Fruit fly (Drosophila melanogaster) whole organism, embryonic: ENCODE measurements around the gene AlkB.

Source experiments
- Adf1 ChIP-seq: fragments of 200-800 bp; sonication (Bioruptor generic); IDR thresholded peaks from 2 replicates; pipeline ENCODE4 v1.3.6; 2022; ENCODE audit warnings: missing biosample characterization, missing genetic modification characterization
- Blimp-1 ChIP-seq: fragments of 200-800 bp; sonication (Bioruptor generic); optimal IDR thresholded peaks from 3 replicates; lab custom pipeline; 2018; ENCODE audit warnings: missing biosample characterization, missing genetic modification characterization, mild to moderate bottlenecking, moderate library complexity, missing genetic modification reagents
- CG10462 ChIP-seq: fragments of 200-800 bp; sonication (Bioruptor generic); optimal IDR thresholded peaks from 2 replicates; lab custom pipeline; 2016; ENCODE audit warnings: missing biosample characterization, missing genetic modification characterization
- CG13296 ChIP-seq: fragments of 200-800 bp; sonication (Bioruptor generic); optimal IDR thresholded peaks from 3 replicates; lab custom pipeline; 2018; ENCODE audit warnings: missing biosample characterization, mild to moderate bottlenecking, missing genetic modification characterization
- CG14441 ChIP-seq: fragments of 200-800 bp; sonication (Bioruptor generic); IDR thresholded peaks from 2 replicates; pipeline ENCODE4 v1.3.6; 2022; ENCODE audit warnings: missing biosample characterization, missing genetic modification characterization
- CG15696 ChIP-seq: fragments of 200-800 bp; sonication (Bioruptor generic); optimal IDR thresholded peaks from 2 replicates; lab custom pipeline; 2019; ENCODE audit warnings: missing biosample characterization, mild to moderate bottlenecking, missing genetic modification characterization, moderate library complexity
- CG17186 ChIP-seq: fragments of 200-800 bp; sonication (Bioruptor generic); optimal IDR thresholded peaks from 3 replicates; lab custom pipeline; 2017; ENCODE audit warnings: missing biosample characterization, missing genetic modification reagents, missing genetic modification characterization
- CG18764 ChIP-seq: fragments of 200-800 bp; sonication (Bioruptor generic); optimal IDR thresholded peaks from 3 replicates; lab custom pipeline; 2016; ENCODE audit warnings: missing biosample characterization, missing genetic modification characterization
- CG2116 ChIP-seq: fragments of 200-800 bp; sonication (Bioruptor generic); optimal IDR thresholded peaks from 3 replicates; lab custom pipeline; 2018; ENCODE audit warnings: missing biosample characterization, mild to moderate bottlenecking, missing genetic modification characterization
- CG2199 ChIP-seq: fragments of 200-800 bp; sonication (Bioruptor generic); IDR thresholded peaks from 3 replicates; pipeline ENCODE4 v1.3.6; 2022; ENCODE audit warnings: missing biosample characterization, missing genetic modification characterization
- CG2202 ChIP-seq: fragments of 200-800 bp; sonication (Bioruptor generic); optimal IDR thresholded peaks from 2 replicates; lab custom pipeline; 2018; ENCODE audit warnings: missing biosample characterization, mild to moderate bottlenecking, missing genetic modification characterization
- CG2889 ChIP-seq: fragments of 200-800 bp; sonication (Bioruptor generic); IDR thresholded peaks from 3 replicates; pipeline ENCODE4 v1.3.6; 2022; ENCODE audit warnings: missing biosample characterization, missing genetic modification characterization
- CG30020 ChIP-seq: fragments of 200-800 bp; optimal IDR thresholded peaks from 2 replicates; lab custom pipeline; 2019; ENCODE audit warnings: missing biosample characterization, mild to moderate bottlenecking, missing genetic modification characterization, moderate library complexity
- CG3163 ChIP-seq: fragments of 200-800 bp; sonication (Bioruptor generic); optimal IDR thresholded peaks from 3 replicates; lab custom pipeline; 2016; ENCODE audit warnings: missing biosample characterization, missing genetic modification characterization
- CG32532 ChIP-seq: fragments of 200-800 bp; sonication (Bioruptor generic); IDR thresholded peaks from 2 replicates; pipeline ENCODE4 v1.3.6; 2022; ENCODE audit warnings: missing biosample characterization, missing genetic modification characterization
- CG6254 ChIP-seq: fragments of 200-800 bp; sonication (Bioruptor generic); optimal IDR thresholded peaks from 3 replicates; lab custom pipeline; 2017; ENCODE audit warnings: mild to moderate bottlenecking, missing biosample characterization, missing genetic modification reagents, missing genetic modification characterization
- CG6765 ChIP-seq: fragments of 200-800 bp; sonication (Bioruptor generic); optimal IDR thresholded peaks from 3 replicates; lab custom pipeline; 2017; ENCODE audit warnings: missing biosample characterization, mild to moderate bottlenecking, missing genetic modification characterization
- CG6854 ChIP-seq: fragments of 200-800 bp; sonication (Bioruptor generic); optimal IDR thresholded peaks from 3 replicates; lab custom pipeline; 2017; ENCODE audit warnings: missing biosample characterization, mild to moderate bottlenecking, missing genetic modification characterization
- CG7372 ChIP-seq: fragments of 200-800 bp; sonication (Bioruptor generic); IDR thresholded peaks from 2 replicates; pipeline ENCODE4 v1.3.6; 2022; ENCODE audit warnings: missing biosample characterization, missing genetic modification characterization
- CG8290 ChIP-seq, 3 experiments: fragments of 200-800 bp; sonication (Bioruptor generic); optimal IDR thresholded peaks; 2 replicates each; lab custom pipeline; 2016 to 2019; ENCODE audit warnings: missing biosample characterization in 3 of 3, missing genetic modification characterization in 3 of 3, mild to moderate bottlenecking in 2 of 3, moderate library complexity in 1 of 3
- CkIIα-i1 ChIP-seq: fragments of 200-800 bp; sonication (Bioruptor generic); IDR thresholded peaks from 2 replicates; pipeline ENCODE4 v1.3.6; 2022; ENCODE audit warnings: missing biosample characterization, missing genetic modification characterization
- D19B ChIP-seq: fragments of 200-800 bp; sonication (Bioruptor generic); optimal IDR thresholded peaks from 2 replicates; lab custom pipeline; 2017; ENCODE audit warnings: missing biosample characterization, mild to moderate bottlenecking, missing genetic modification characterization
- Dbx ChIP-seq: fragments of 200-800 bp; sonication (Bioruptor generic); IDR thresholded peaks from 3 replicates; pipeline ENCODE4 v1.3.6; 2022; ENCODE audit warnings: missing biosample characterization, missing genetic modification characterization
- Drgx ChIP-seq: fragments of 200-800 bp; sonication (Bioruptor generic); IDR thresholded peaks from 2 replicates; pipeline ENCODE4 v1.3.6; 2022; ENCODE audit warnings: missing biosample characterization, missing genetic modification characterization
- E2f2 ChIP-seq: fragments of 200-800 bp; sonication (Bioruptor generic); IDR thresholded peaks from 2 replicates; pipeline ENCODE4 v1.3.6; 2022; ENCODE audit warnings: missing biosample characterization, missing genetic modification characterization
- Ets97D ChIP-seq: fragments of 200-800 bp; sonication (Bioruptor generic); optimal IDR thresholded peaks from 3 replicates; lab custom pipeline; 2016; ENCODE audit warnings: missing biosample characterization, missing genetic modification characterization
- HLH3B ChIP-seq: fragments of 200-800 bp; sonication (Bioruptor generic); IDR thresholded peaks from 2 replicates; pipeline ENCODE4 v1.3.6; 2022; ENCODE audit warnings: missing biosample characterization, missing genetic modification characterization
- Kr ChIP-seq: fragments of 200-800 bp; sonication (Bioruptor generic); optimal IDR thresholded peaks from 2 replicates; lab custom pipeline; 2017; ENCODE audit warnings: missing biosample characterization, mild to moderate bottlenecking, missing genetic modification characterization
- Meics ChIP-seq: fragments of 200-800 bp; sonication (Bioruptor generic); optimal IDR thresholded peaks from 2 replicates; lab custom pipeline; 2017; ENCODE audit warnings: missing biosample characterization, mild to moderate bottlenecking, missing genetic modification characterization
- Poxn ChIP-seq: fragments of 200-800 bp; sonication (Bioruptor generic); IDR thresholded peaks from 2 replicates; pipeline ENCODE4 v1.3.6; 2022; ENCODE audit warnings: missing biosample characterization, missing genetic modification characterization
- Scr ChIP-seq: fragments of 200-800 bp; sonication (Bioruptor generic); IDR thresholded peaks from 2 replicates; pipeline ENCODE4 v1.3.6; 2022; ENCODE audit warnings: missing biosample characterization, missing genetic modification characterization; ENCODE audit not compliant: partially characterized antibody
- ato ChIP-seq: fragments of 200-800 bp; sonication (Bioruptor generic); IDR thresholded peaks from 2 replicates; pipeline ENCODE4 v1.3.6; 2022; ENCODE audit warnings: missing biosample characterization, missing genetic modification characterization; ENCODE audit not compliant: partially characterized antibody
- bsh ChIP-seq, 2 experiments: fragments of 200-800 bp; sonication (Bioruptor generic); optimal IDR thresholded peaks; 2 replicates each; lab custom pipeline; 2017 to 2018; ENCODE audit warnings: mild to moderate bottlenecking in 2 of 2, missing biosample characterization in 2 of 2, missing genetic modification characterization in 2 of 2, moderate library complexity in 1 of 2
- cad ChIP-seq: fragments of >200 bp; optimal IDR thresholded peaks from 2 replicates; lab custom pipeline; 2017; ENCODE audit warnings: missing biosample characterization, missing genetic modification characterization
- corto ChIP-seq: fragments of 200-800 bp; sonication (Bioruptor generic); optimal IDR thresholded peaks from 2 replicates; lab custom pipeline; 2016; ENCODE audit warnings: missing biosample characterization, mild to moderate bottlenecking, missing genetic modification characterization, moderate library complexity
- dm ChIP-seq: fragments of 200-800 bp; sonication (Bioruptor generic); optimal IDR thresholded peaks from 3 replicates; lab custom pipeline; 2016; ENCODE audit warnings: missing biosample characterization, missing genetic modification characterization
- emc ChIP-seq: fragments of 200-800 bp; sonication (Bioruptor generic); optimal IDR thresholded peaks from 2 replicates; lab custom pipeline; 2016; ENCODE audit warnings: missing biosample characterization, missing genetic modification characterization
- gcm ChIP-seq: fragments of 200-800 bp; sonication (Bioruptor generic); optimal IDR thresholded peaks from 2 replicates; lab custom pipeline; 2019; ENCODE audit warnings: missing biosample characterization, mild to moderate bottlenecking, missing genetic modification characterization, moderate library complexity
- ham ChIP-seq: fragments of 200-800 bp; sonication (Bioruptor generic); IDR thresholded peaks from 2 replicates; pipeline ENCODE4 v1.3.6; 2022; ENCODE audit warnings: missing biosample characterization, missing genetic modification characterization
- hbn ChIP-seq: fragments of 200-800 bp; sonication (Bioruptor generic); IDR thresholded peaks from 2 replicates; pipeline ENCODE4 v1.3.6; 2022; ENCODE audit warnings: missing biosample characterization, missing genetic modification characterization; ENCODE audit not compliant: partially characterized antibody
- inv ChIP-seq: fragments of 200-800 bp; sonication (Bioruptor generic); IDR thresholded peaks from 2 replicates; pipeline ENCODE4 v1.3.6; 2022; ENCODE audit warnings: missing biosample characterization, missing genetic modification characterization; ENCODE audit not compliant: partially characterized antibody
- kni ChIP-seq: fragments of 200-800 bp; sonication (Bioruptor generic); optimal IDR thresholded peaks from 3 replicates; lab custom pipeline; 2017; ENCODE audit warnings: mild to moderate bottlenecking, missing biosample characterization, missing genetic modification reagents, missing genetic modification characterization
- lmd ChIP-seq: fragments of 200-800 bp; sonication (Bioruptor generic); IDR thresholded peaks from 2 replicates; pipeline ENCODE4 v1.3.6; 2022; ENCODE audit warnings: missing biosample characterization, missing genetic modification characterization
- onecut ChIP-seq: fragments of 200-800 bp; sonication (Bioruptor generic); IDR thresholded peaks from 2 replicates; pipeline ENCODE4 v1.3.6; 2022; ENCODE audit warnings: missing biosample characterization, missing genetic modification characterization
- repo ChIP-seq: fragments of 200-800 bp; sonication (Bioruptor generic); optimal IDR thresholded peaks from 2 replicates; lab custom pipeline; 2016; ENCODE audit warnings: missing biosample characterization, missing genetic modification characterization
- slou ChIP-seq: fragments of 200-800 bp; sonication (Bioruptor generic); optimal IDR thresholded peaks from 3 replicates; lab custom pipeline; 2016; ENCODE audit warnings: missing biosample characterization, missing genetic modification characterization
- sob ChIP-seq: fragments of 200-800 bp; sonication (Bioruptor generic); IDR thresholded peaks from 2 replicates; pipeline ENCODE4 v1.3.6; 2022; ENCODE audit warnings: missing biosample characterization, missing genetic modification characterization
- tio ChIP-seq: fragments of 200-800 bp; sonication (Bioruptor generic); optimal IDR thresholded peaks from 2 replicates; lab custom pipeline; 2017; ENCODE audit warnings: missing biosample characterization, missing genetic modification characterization, inconsistent platforms
- tll ChIP-seq, 2 experiments: fragments of 200-800 bp in 1 of 2; fragments of >200 bp in 1 of 2; sonication (Bioruptor generic) in 1 of 2; optimal IDR thresholded peaks; 2 replicates each; lab custom pipeline; 2017 to 2019; ENCODE audit warnings: missing biosample characterization in 2 of 2, missing genetic modification characterization in 2 of 2, mild to moderate bottlenecking in 1 of 2, moderate library complexity in 1 of 2
- trem ChIP-seq: fragments of 200-800 bp; optimal IDR thresholded peaks from 3 replicates; lab custom pipeline; 2019; ENCODE audit warnings: missing biosample characterization, mild to moderate bottlenecking, missing genetic modification characterization, moderate library complexity

The AlkB gene

DNA sequence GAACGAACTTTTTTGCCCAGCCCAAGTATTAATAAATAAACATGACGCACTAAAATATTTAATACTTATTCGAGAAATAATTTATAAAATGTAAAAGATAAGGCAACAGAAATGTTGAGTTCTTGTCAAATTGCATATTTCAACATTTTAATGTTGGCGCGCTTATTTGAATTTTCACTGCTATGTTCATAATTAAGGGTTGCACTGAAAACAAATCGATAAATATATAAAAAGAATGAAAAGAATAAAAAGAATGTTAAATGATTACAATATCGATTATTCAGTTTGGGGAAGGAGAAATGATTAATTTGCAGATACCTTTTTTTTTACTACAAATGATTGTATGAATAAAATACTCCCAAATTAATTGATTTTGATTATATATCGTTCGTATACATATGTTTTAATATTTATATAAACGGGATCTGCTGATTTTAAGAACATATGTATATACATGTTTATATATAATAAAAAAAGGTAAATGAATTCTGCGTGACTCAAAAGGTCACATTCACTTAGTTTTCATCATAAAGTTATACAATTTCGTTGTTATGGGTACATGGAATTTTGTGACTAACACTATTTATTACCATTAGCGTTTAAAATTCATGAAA is 7.6 kb upstream of the AlkB start (continued):
- TF ChIP-seq CG3163 (GFP tag; lab: Kevin White, UChicago) (no peak), CG6765 (GFP tag; lab: Kevin White, UChicago) (no peak), HLH3B (GFP tag; lab: Robert Waterston, UW) (no peak), hbn (GFP tag; lab: Robert Waterston, UW) (0 out of 2 replicates have a peak, but pooled peaks have one; percentile 11), CG2889 (GFP tag; lab: Robert Waterston, UW) (no peak), inv (GFP tag; lab: Robert Waterston, UW) (no peak), CG6254 (peak; percentile 37), D19B (no peak), Adf1 (GFP tag; lab: Robert Waterston, UW) (no peak), CG14441 (GFP tag; lab: Robert Waterston, UW) (no peak), trem (peak; percentile 4), cad (GFP tag; lab: Kevin White, UChicago) (no peak), ato (no peak), corto (GFP tag; lab: Kevin White, UChicago) (no peak), CG2199 (GFP tag; lab: Robert Waterston, UW) (no peak), Blimp-1 (no peak), repo (GFP tag; lab: Kevin White, UChicago) (no peak), ham (GFP tag; lab: Robert Waterston, UW) (no peak), Poxn (GFP tag; lab: Robert Waterston, UW) (no peak), sob (GFP tag; lab: Robert Waterston, UW) (no peak), E2f2 (peak; percentile 82), CG2116 (peak; percentile 97), CG18764 (no peak), emc (GFP tag; lab: Kevin White, UChicago) (no peak), kni (no peak), CG10462 (no peak), onecut (GFP tag; lab: Robert Waterston, UW) (peak; percentile 8; the same call in 1 of the 2 replicates), CG15696 (no peak), CG8290 (GFP tag; optimal IDR thresholded peaks at IDR 0.05; lab: Kevin White, UChicago) (no peak), CG8290 (tag; optimal IDR thresholded peaks at IDR 0.05; lab: Kevin White, UChicago) (no peak), slou (GFP tag; lab: Kevin White, UChicago) (no peak), tll (GFP tag; optimal IDR thresholded peaks at IDR 0.05; lab: Kevin White, UChicago) (no peak), Meics (no peak), CG17186 (no peak), dm (GFP tag; lab: Kevin White, UChicago) (no peak), lmd (GFP tag; lab: Robert Waterston, UW) (no peak), CG32532 (no peak), CG13296 (GFP tag; lab: Kevin White, UChicago) (no peak), Ets97D (GFP tag; lab: Kevin White, UChicago) (peak; percentile 35), CG2202 (tag; lab: Kevin White, UChicago) (no peak), tio (GFP tag; lab: Kevin White, UChicago) (no peak), Dbx (GFP tag; lab: Robert Waterston, UW) (no peak), Kr (GFP tag; lab: Kevin White, UChicago) (no peak), CG7372 (no peak), CG30020 (tag; lab: Kevin White, UChicago) (peak; percentile 62), bsh (GFP tag; optimal IDR thresholded peaks at IDR 0.05; lab: Kevin White, UChicago) (no peak), gcm (GFP tag; lab: Kevin White, UChicago) (no peak), Scr (GFP tag; lab: Robert Waterston, UW) (peak; percentile 50), Drgx (GFP tag; lab: Robert Waterston, UW) (no peak), CG6854 (GFP tag; lab: Kevin White, UChicago) (no peak), CkIIα-i1 (GFP tag; lab: Robert Waterston, UW) (no peak)
